Fruit fly (Drosophila melanogaster) whole organism, prepupa: Measurements from ENCODE around the gene CG6770.

Experiments
- Blimp-1 ChIP-seq: fragments of 200-800 bp; sonication (Bioruptor generic); optimal IDR thresholded peaks from 3 replicates; lab custom pipeline; 2017; ENCODE audit warnings: missing biosample characterization, missing genetic modification characterization, mild to moderate bottlenecking, moderate library complexity, missing genetic modification reagents
- CG10631 ChIP-seq: fragments of 200-800 bp; sonication (Bioruptor generic); optimal IDR thresholded peaks from 2 replicates; lab custom pipeline; 2016; ENCODE audit warnings: missing biosample characterization, missing genetic modification characterization
- CG11294 ChIP-seq: fragments of 200-800 bp; sonication (Bioruptor generic); IDR thresholded peaks from 2 replicates; pipeline ENCODE4 v1.3.6; 2022; ENCODE audit warnings: missing biosample characterization, missing genetic modification characterization
- CG11762 ChIP-seq: fragments of 200-800 bp; sonication (Bioruptor generic); optimal IDR thresholded peaks from 3 replicates; lab custom pipeline; 2016; ENCODE audit warnings: missing biosample characterization, missing genetic modification characterization; ENCODE audit not compliant: insufficient read depth
- CG11902 ChIP-seq: fragments of 200-800 bp; sonication (Bioruptor generic); optimal IDR thresholded peaks from 3 replicates; lab custom pipeline; 2016; ENCODE audit warnings: missing biosample characterization, missing genetic modification characterization
- CG15336 ChIP-seq: fragments of 200-800 bp; sonication (Bioruptor generic); IDR thresholded peaks from 2 replicates; pipeline ENCODE4 v1.3.6; 2022; ENCODE audit warnings: missing biosample characterization, missing genetic modification characterization
- CG1621 ChIP-seq: fragments of 200-800 bp; sonication (Bioruptor generic); optimal IDR thresholded peaks from 3 replicates; lab custom pipeline; 2018; ENCODE audit warnings: missing biosample characterization, mild to moderate bottlenecking, missing genetic modification characterization
- CG3032 ChIP-seq: fragments of 200-800 bp; optimal IDR thresholded peaks from 2 replicates; lab custom pipeline; 2019; ENCODE audit warnings: missing biosample characterization, mild to moderate bottlenecking, missing genetic modification characterization, moderate library complexity
- CG31627 ChIP-seq: fragments of 200-800 bp; sonication (Bioruptor generic); optimal IDR thresholded peaks from 3 replicates; lab custom pipeline; 2016; ENCODE audit warnings: missing biosample characterization, missing genetic modification characterization
- CG32006 ChIP-seq: fragments of 200-800 bp; sonication (Bioruptor generic); optimal IDR thresholded peaks from 3 replicates; lab custom pipeline; 2017; ENCODE audit warnings: missing biosample characterization, mild to moderate bottlenecking, missing genetic modification characterization
- CG34406 ChIP-seq: fragments of 200-800 bp; sonication (Bioruptor generic); optimal IDR thresholded peaks from 3 replicates; lab custom pipeline; 2016; ENCODE audit warnings: missing biosample characterization, missing genetic modification characterization
- CG3919 ChIP-seq: fragments of 200-800 bp; sonication (Bioruptor generic); optimal IDR thresholded peaks from 3 replicates; lab custom pipeline; 2016; ENCODE audit warnings: missing biosample characterization, missing genetic modification characterization
- CG6163 ChIP-seq: fragments of 200-800 bp; sonication (Bioruptor generic); IDR thresholded peaks from 3 replicates; pipeline ENCODE4 v1.3.6; 2022; ENCODE audit warnings: missing biosample characterization, missing genetic modification characterization
- CG6276 ChIP-seq: fragments of 200-800 bp; sonication (Bioruptor generic); optimal IDR thresholded peaks from 2 replicates; lab custom pipeline; 2017; ENCODE audit warnings: missing biosample characterization, mild to moderate bottlenecking, missing genetic modification characterization
- CG6792 ChIP-seq: fragments of 200-800 bp; sonication (Bioruptor generic); optimal IDR thresholded peaks from 3 replicates; lab custom pipeline; 2016; ENCODE audit warnings: missing biosample characterization, missing genetic modification characterization
- CG6808 ChIP-seq: fragments of 200-800 bp; sonication (Bioruptor generic); optimal IDR thresholded peaks from 3 replicates; lab custom pipeline; 2017; ENCODE audit warnings: missing biosample characterization, missing genetic modification characterization, mild to moderate bottlenecking, moderate library complexity, missing genetic modification reagents
- CG6854 ChIP-seq: fragments of 200-800 bp; sonication (Bioruptor generic); optimal IDR thresholded peaks from 2 replicates; lab custom pipeline; 2017; ENCODE audit warnings: missing biosample characterization, mild to moderate bottlenecking, missing genetic modification characterization
- CG7368 ChIP-seq: fragments of 200-800 bp; sonication (Bioruptor generic); optimal IDR thresholded peaks from 3 replicates; lab custom pipeline; 2016; ENCODE audit warnings: missing biosample characterization, missing genetic modification characterization
- CG8119 ChIP-seq: fragments of 200-800 bp; sonication (Bioruptor generic); IDR thresholded peaks from 3 replicates; pipeline ENCODE4 v1.3.6; 2022; ENCODE audit warnings: missing biosample characterization, missing genetic modification characterization
- CG8319 ChIP-seq: fragments of 200-800 bp; sonication (Bioruptor generic); optimal IDR thresholded peaks from 3 replicates; lab custom pipeline; 2016; ENCODE audit warnings: missing biosample characterization, missing genetic modification characterization
- Eip75B ChIP-seq: fragments of 200-800 bp; sonication (Bioruptor generic); optimal IDR thresholded peaks from 3 replicates; lab custom pipeline; 2016; ENCODE audit warnings: missing biosample characterization, missing genetic modification characterization
- Eip78C ChIP-seq: fragments of 200-800 bp; sonication (Bioruptor generic); peaks from one replicate; lab custom pipeline; 2016; ENCODE audit warnings: missing biosample characterization, missing genetic modification characterization
- Eip93F ChIP-seq: fragments of 200-800 bp; sonication (Bioruptor generic); optimal IDR thresholded peaks from 2 replicates; lab custom pipeline; 2016; ENCODE audit warnings: missing biosample characterization, mild to moderate bottlenecking, missing genetic modification characterization
- Ets96B ChIP-seq: fragments of 200-800 bp; optimal IDR thresholded peaks from 2 replicates; lab custom pipeline; 2019; ENCODE audit warnings: missing biosample characterization, mild to moderate bottlenecking, missing genetic modification characterization, moderate library complexity
- Gug ChIP-seq: fragments of 200-800 bp; sonication (Bioruptor generic); IDR thresholded peaks from 2 replicates; pipeline ENCODE4 v1.3.6; 2022; ENCODE audit warnings: missing biosample characterization, missing genetic modification characterization
- Hr38 ChIP-seq: sonication (Bioruptor generic); optimal IDR thresholded peaks from 2 replicates; lab custom pipeline; 2016; ENCODE audit warnings: missing biosample characterization, missing genetic modification characterization
- Hr4 ChIP-seq: fragments of 200-800 bp; sonication (Bioruptor generic); optimal IDR thresholded peaks from 3 replicates; lab custom pipeline; 2016; ENCODE audit warnings: missing biosample characterization, missing genetic modification characterization
- Lpt ChIP-seq: fragments of 200-800 bp; sonication (Bioruptor generic); optimal IDR thresholded peaks from 3 replicates; lab custom pipeline; 2016; ENCODE audit warnings: missing biosample characterization, missing genetic modification characterization
- Smox ChIP-seq: fragments of 200-800 bp; sonication (Bioruptor generic); optimal IDR thresholded peaks from 3 replicates; lab custom pipeline; 2016; ENCODE audit warnings: missing biosample characterization, missing genetic modification characterization
- Sox102F ChIP-seq: fragments of 200-800 bp; sonication (Bioruptor generic); optimal IDR thresholded peaks from 2 replicates; lab custom pipeline; 2016; ENCODE audit warnings: missing biosample characterization, mild to moderate bottlenecking, missing genetic modification characterization
- Sox14 ChIP-seq: fragments of 200-800 bp; sonication (Bioruptor generic); optimal IDR thresholded peaks from 3 replicates; lab custom pipeline; 2016; ENCODE audit warnings: missing biosample characterization, missing genetic modification characterization
- Sox15 ChIP-seq: fragments of 200-800 bp; sonication (Bioruptor generic); optimal IDR thresholded peaks from 3 replicates; lab custom pipeline; 2016; ENCODE audit warnings: missing biosample characterization, missing genetic modification characterization
- achi ChIP-seq: fragments of 200-800 bp; sonication (Bioruptor generic); optimal IDR thresholded peaks from 3 replicates; lab custom pipeline; 2016; ENCODE audit warnings: missing biosample characterization, missing genetic modification characterization
- acj6 ChIP-seq: fragments of 200-800 bp; sonication (Bioruptor generic); optimal IDR thresholded peaks from 3 replicates; lab custom pipeline; 2016; ENCODE audit warnings: missing biosample characterization, missing genetic modification characterization
- cyc ChIP-seq: fragments of 200-800 bp; sonication (Bioruptor generic); optimal IDR thresholded peaks from 3 replicates; lab custom pipeline; 2016; ENCODE audit warnings: missing biosample characterization, missing genetic modification characterization
- dac ChIP-seq: fragments of 200-800 bp; sonication (Bioruptor generic); optimal IDR thresholded peaks from 2 replicates; lab custom pipeline; 2017; ENCODE audit warnings: missing biosample characterization, mild to moderate bottlenecking, missing genetic modification characterization
- dsx ChIP-seq: fragments of 200-800 bp; optimal IDR thresholded peaks from 3 replicates; lab custom pipeline; 2019; ENCODE audit warnings: missing biosample characterization, mild to moderate bottlenecking, missing genetic modification characterization, moderate library complexity; ENCODE audit not compliant: poor library complexity, severe bottlenecking
- eg ChIP-seq: fragments of 200-800 bp; sonication (Bioruptor generic); IDR thresholded peaks from 3 replicates; pipeline ENCODE4 v1.3.6; 2022; ENCODE audit warnings: missing biosample characterization, missing genetic modification characterization
- esn ChIP-seq: fragments of 200-800 bp; sonication (Bioruptor generic); optimal IDR thresholded peaks from 2 replicates; lab custom pipeline; 2016; ENCODE audit warnings: missing biosample characterization, mild to moderate bottlenecking, missing genetic modification characterization, moderate library complexity
- fd59A ChIP-seq: fragments of 200-800 bp; sonication (Bioruptor generic); optimal IDR thresholded peaks from 2 replicates; lab custom pipeline; 2017; ENCODE audit warnings: missing biosample characterization, mild to moderate bottlenecking, missing genetic modification characterization, missing genetic modification reagents
- fd85E ChIP-seq: fragments of 200-800 bp; sonication (Bioruptor generic); optimal IDR thresholded peaks from 3 replicates; lab custom pipeline; 2016; ENCODE audit warnings: missing biosample characterization, missing genetic modification characterization
- fkh ChIP-seq: fragments of 200-800 bp; sonication (Bioruptor generic); optimal IDR thresholded peaks from 3 replicates; lab custom pipeline; 2017; ENCODE audit warnings: missing biosample characterization, mild to moderate bottlenecking, missing genetic modification characterization, moderate library complexity
- lz ChIP-seq: fragments of 200-800 bp; sonication (Bioruptor generic); optimal IDR thresholded peaks from 3 replicates; lab custom pipeline; 2016; ENCODE audit warnings: missing biosample characterization, missing genetic modification characterization
- net ChIP-seq: fragments of 200-800 bp; sonication (Bioruptor generic); optimal IDR thresholded peaks from 3 replicates; lab custom pipeline; 2016; ENCODE audit warnings: missing biosample characterization, missing genetic modification characterization
- pdm3 ChIP-seq: fragments of 200-800 bp; sonication (Bioruptor generic); optimal IDR thresholded peaks from 3 replicates; lab custom pipeline; 2016; ENCODE audit warnings: missing biosample characterization, missing genetic modification characterization
- salr ChIP-seq, 2 experiments: fragments of 200-800 bp; sonication (Bioruptor generic); optimal IDR thresholded peaks; 3 replicates each; lab custom pipeline; 2016 to 2018; ENCODE audit warnings: missing biosample characterization in 2 of 2, missing genetic modification characterization in 2 of 2, mild to moderate bottlenecking in 1 of 2
- spab ChIP-seq: fragments of 200-800 bp; sonication (Bioruptor generic); optimal IDR thresholded peaks from 2 replicates; lab custom pipeline; 2017; ENCODE audit warnings: missing biosample characterization, mild to moderate bottlenecking, missing genetic modification characterization, missing genetic modification reagents
- ss ChIP-seq, 2 experiments: fragments of 200-800 bp; sonication (Bioruptor generic); optimal IDR thresholded peaks; 2 replicates in 1 of 2; 3 replicates in 1 of 2; lab custom pipeline; 2017 to 2018; ENCODE audit warnings: mild to moderate bottlenecking in 2 of 2, missing biosample characterization in 2 of 2, missing genetic modification characterization in 2 of 2, moderate library complexity in 1 of 2
- svp ChIP-seq: fragments of 200-800 bp; sonication (Bioruptor generic); peaks from one replicate; lab custom pipeline; 2016; ENCODE audit warnings: missing biosample characterization, missing genetic modification characterization
- vri ChIP-seq: fragments of 200-800 bp; sonication (Bioruptor generic); optimal IDR thresholded peaks from 3 replicates; lab custom pipeline; 2016; ENCODE audit warnings: missing biosample characterization, mild to moderate bottlenecking, missing genetic modification characterization

The CG6770 gene

dm6 chr2L:12044613-12045350, 1.1 kb downstream of the CG6770 start, which contains the start of gene CG6785:
Gene CG6785 (minus strand): TSS chr2L:12045200.
- peak; percentile 73 for TF ChIP-seq CG6808 (GFP tag; lab: Kevin White, UChicago)
- peak; percentile 86 for TF ChIP-seq vri (GFP tag; lab: Kevin White, UChicago)
- TF ChIP-seq CG6163, result peak; percentile 77
- TF ChIP-seq CG3919 (GFP tag; lab: Kevin White, UChicago), result no peak
- peak; percentile 80 for TF ChIP-seq CG32006 (GFP tag; lab: Kevin White, UChicago)
- TF ChIP-seq Sox15 (GFP tag; lab: Kevin White, UChicago), result peak; percentile 37
- peak; percentile 89 for TF ChIP-seq esn (GFP tag; lab: Kevin White, UChicago)
- TF ChIP-seq fd85E, result peak; percentile 26
- peak; percentile 74 for TF ChIP-seq lz (GFP tag; lab: Kevin White, UChicago)
- TF ChIP-seq net (GFP tag; lab: Kevin White, UChicago), result peak; percentile 86
- peak; percentile 70 for TF ChIP-seq CG11294 (GFP tag; lab: Robert Waterston, UW)
- no peak for TF ChIP-seq pdm3 (GFP tag; lab: Kevin White, UChicago)
- peak; percentile 67 to 83 for TF ChIP-seq ss (GFP tag; optimal IDR thresholded peaks at IDR 0.05; lab: Kevin White, UChicago)
- peak; percentile 67 for TF ChIP-seq dac (GFP tag; lab: Kevin White, UChicago)
- TF ChIP-seq CG3032 (tag; lab: Kevin White, UChicago), result peak; percentile 52
- TF ChIP-seq CG31627 (GFP tag; lab: Kevin White, UChicago), result peak; percentile 71
- peak; percentile 26 for TF ChIP-seq Blimp-1 (GFP tag; lab: Kevin White, UChicago)
- peak; percentile 60 for TF ChIP-seq spab (GFP tag; lab: Kevin White, UChicago)
- peak; percentile 83 for TF ChIP-seq Eip75B (GFP tag; lab: Kevin White, UChicago)
- peak; percentile 64 for TF ChIP-seq CG8319 (GFP tag; lab: Kevin White, UChicago)
- TF ChIP-seq CG6276 (GFP tag; lab: Kevin White, UChicago), result peak; percentile 88
- peak; percentile 85 for TF ChIP-seq Sox14 (GFP tag; lab: Kevin White, UChicago)
- peak; percentile 81 for TF ChIP-seq CG34406 (GFP tag; lab: Kevin White, UChicago)
- no peak for TF ChIP-seq Hr38
- TF ChIP-seq achi, result peak; percentile 81
- peak; percentile 96 for TF ChIP-seq Eip78C
- TF ChIP-seq eg (GFP tag; lab: Robert Waterston, UW), result peak; percentile 87; the same call in 2 of the 3 replicates
- peak; percentile 63 for TF ChIP-seq cyc (GFP tag; lab: Kevin White, UChicago)
- peak; percentile 74 for TF ChIP-seq CG11762 (GFP tag; lab: Kevin White, UChicago)
- TF ChIP-seq CG6854 (GFP tag; lab: Kevin White, UChicago), result peak; percentile 79
- TF ChIP-seq acj6, result peak; percentile 80
- peak; percentile 58 to 59 for TF ChIP-seq salr (GFP tag; optimal IDR thresholded peaks at IDR 0.05; lab: Kevin White, UChicago)
- peak; percentile 82 for TF ChIP-seq CG1621 (tag; lab: Kevin White, UChicago)
- peak; percentile 88 for TF ChIP-seq Sox102F (GFP tag; lab: Kevin White, UChicago)
- peak; percentile 78 for TF ChIP-seq Lpt (GFP tag; lab: Kevin White, UChicago)
- peak; percentile 79 for TF ChIP-seq Hr4 (GFP tag; lab: Kevin White, UChicago)
- TF ChIP-seq CG15336 (GFP tag; lab: Robert Waterston, UW), result peak; percentile 93
- peak; percentile 96 for TF ChIP-seq fkh (GFP tag; lab: Kevin White, UChicago)
- TF ChIP-seq CG8119 (GFP tag; lab: Robert Waterston, UW), result peak; percentile 91; the same call in 2 of the 3 replicates
- TF ChIP-seq fd59A (GFP tag; lab: Kevin White, UChicago), result peak; percentile 58
- peak; percentile 87 for TF ChIP-seq Eip93F (GFP tag; lab: Kevin White, UChicago)
- peak; percentile 83 for TF ChIP-seq CG7368
- TF ChIP-seq CG6792 (GFP tag; lab: Kevin White, UChicago), result peak; percentile 92
- no peak for TF ChIP-seq Smox (GFP tag; lab: Kevin White, UChicago)
- no peak for TF ChIP-seq CG11902 (GFP tag; lab: Kevin White, UChicago)
- peak; percentile 92 for TF ChIP-seq svp
- peak; percentile 47 for TF ChIP-seq dsx (GFP tag; lab: Kevin White, UChicago)
- TF ChIP-seq Gug (GFP tag; lab: Robert Waterston, UW), result peak; percentile 62
- peak; percentile 69 for TF ChIP-seq CG10631 (GFP tag; lab: Kevin White, UChicago)
- TF ChIP-seq Ets96B (tag; lab: Kevin White, UChicago), result peak; percentile 67
